Worm (Caenorhabditis elegans): ENCODE data around the gene R09A8.5.
"Not testable (repeated sequence)": the region's sequence is repeated elsewhere in the genome, so short reads cannot be mapped to it uniquely, and the experiment has no call there.

Gene R09A8.5

ce11 chrX:12627797-12628196, 12.6 kb downstream of the R09A8.5 start:
- TF ChIP-seq elt-1 (tag; optimal IDR thresholded peaks at IDR 0.05; ENCODE audit: borderline replicate concordance, insufficient read depth) = no peak
- no peak for TF ChIP-seq hlh-1 (tag; optimal IDR thresholded peaks at IDR 0.05)
- no peak for TF ChIP-seq tbx-8 (GFP tag; optimal IDR thresholded peaks at IDR 0.05)
- TF ChIP-seq blmp-1 (tag; optimal IDR thresholded peaks at IDR 0.05) = no peak
- no peak for TF ChIP-seq drap-1 (GFP tag; optimal IDR thresholded peaks at IDR 0.05)
- no peak for TF ChIP-seq M03D4.4 (tag; optimal IDR thresholded peaks at IDR 0.05)
- no peak for TF ChIP-seq cnd-1 (tag; optimal IDR thresholded peaks at IDR 0.05)
- no peak for TF ChIP-seq sptf-1 (tag; optimal IDR thresholded peaks at IDR 0.05)

ce11 chrX:12620310-12620709, 20.0 kb downstream of the R09A8.5 start:
- TF ChIP-seq unc-39 (tag; optimal IDR thresholded peaks at IDR 0.05) (no peak), ceh-39 (tag; optimal IDR thresholded peaks at IDR 0.05) (no peak), ces-1 (GFP tag; optimal IDR thresholded peaks at IDR 0.05) (no peak), lsy-2 (tag; optimal IDR thresholded peaks at IDR 0.05) (no peak), cnd-1 (tag; optimal IDR thresholded peaks at IDR 0.05) (no peak), blmp-1 (tag; optimal IDR thresholded peaks at IDR 0.05) (no peak), flh-1 (GFP tag; optimal IDR thresholded peaks at IDR 0.05) (no peak), tbx-8 (GFP tag; optimal IDR thresholded peaks at IDR 0.05) (no peak), nhr-28 (tag; optimal IDR thresholded peaks at IDR 0.05) (no peak), unc-62 (GFP tag; optimal IDR thresholded peaks at IDR 0.05) (no peak), bed-3 (GFP tag; optimal IDR thresholded peaks at IDR 0.05) (no peak), nhr-76 (tag; optimal IDR thresholded peaks at IDR 0.05) (no peak)

ce11 chrX:12619165-12619564, 21.2 kb downstream of the R09A8.5 start, which contains the start of gene R09A8.2:
TSS of gene R09A8.2 (plus strand) at chrX:12619465.
- TF ChIP-seq zip-8 (tag; optimal IDR thresholded peaks at IDR 0.05) = no peak
- no peak for TF ChIP-seq cnd-1 (tag; optimal IDR thresholded peaks at IDR 0.05)
- TF ChIP-seq drap-1 (GFP tag; optimal IDR thresholded peaks at IDR 0.05) = no peak
- TF ChIP-seq elt-1 (tag; optimal IDR thresholded peaks at IDR 0.05; ENCODE audit: borderline replicate concordance, insufficient read depth) = no peak
- no peak for TF ChIP-seq pha-4 (tag; optimal IDR thresholded peaks at IDR 0.05)
- no peak for TF ChIP-seq ceh-43 (GFP tag; optimal IDR thresholded peaks at IDR 0.05)

- TF ChIP-seq nhr-2 (tag; optimal IDR thresholded peaks at IDR 0.05) (peak; percentile 55), lsy-2 (tag; optimal IDR thresholded peaks at IDR 0.05) (no peak), pha-4 (tag; optimal IDR thresholded peaks at IDR 0.05) (no peak)
These were observed 21.9 kb downstream of the R09A8.5 start for ce11 chrX:12618447-12618846.

- not testable (repeated sequence) for TF ChIP-seq zip-8 (tag; optimal IDR thresholded peaks at IDR 0.05); elt-3 (tag; optimal IDR thresholded peaks at IDR 0.05); ceh-83 (GFP tag; optimal IDR thresholded peaks at IDR 0.05)
These were observed 26.9 kb downstream of the R09A8.5 start, which contains the start of gene R09A8.1 for ce11 chrX:12613451-12613850. TSS of gene R09A8.1 (plus strand) at chrX:12613751.

ce11 chrX:12603322-12603984, 36.9 kb downstream of the R09A8.5 start, which contains the start of the genes T24D5.6 and R09A8.9:
TSS of gene T24D5.6 (plus strand) at chrX:12603622.
TSS of gene R09A8.9 (plus strand) at chrX:12603934.
- TF ChIP-seq blmp-1 (tag; optimal IDR thresholded peaks at IDR 0.05) (no peak), ztf-11 (tag; optimal IDR thresholded peaks at IDR 0.05) (no peak), sptf-1 (tag; optimal IDR thresholded peaks at IDR 0.05) (no peak), drap-1 (GFP tag; optimal IDR thresholded peaks at IDR 0.05) (no peak), mep-1 (tag; optimal IDR thresholded peaks at IDR 0.05) (no peak), nhr-28 (tag; optimal IDR thresholded peaks at IDR 0.05) (no peak), unc-62 (GFP tag; optimal IDR thresholded peaks at IDR 0.05) (no peak), nhr-76 (tag; optimal IDR thresholded peaks at IDR 0.05) (no peak), M03D4.4 (tag; optimal IDR thresholded peaks at IDR 0.05) (no peak)

- no peak for TF ChIP-seq ham-2 (GFP tag; optimal IDR thresholded peaks at IDR 0.05)
- no peak for TF ChIP-seq pha-4 (tag; optimal IDR thresholded peaks at IDR 0.05)
- no peak for TF ChIP-seq sem-2 (GFP tag; optimal IDR thresholded peaks at IDR 0.05)
These were observed 37.7 kb downstream of the R09A8.5 start for ce11 chrX:12602611-12603010.
